Worm (Caenorhabditis elegans): ENCODE measurements around the gene F58A3.3.

ce11 chrX:10989286-10989685, 23.2 kb upstream of the F58A3.3 start:
- TF ChIP-seq nhr-11 (tag; optimal IDR thresholded peaks at IDR 0.05): no peak
- TF ChIP-seq snpc-4 (tag; optimal IDR thresholded peaks at IDR 0.05): no peak
- TF ChIP-seq R02D3.7 (tag; optimal IDR thresholded peaks at IDR 0.05): no peak
- TF ChIP-seq blmp-1 (tag; optimal IDR thresholded peaks at IDR 0.05; ENCODE audit: insufficient read depth): no peak
- TF ChIP-seq skn-1 (tag; optimal IDR thresholded peaks at IDR 0.05): no peak
- no peak for TF ChIP-seq unc-62 (GFP tag; optimal IDR thresholded peaks at IDR 0.05)
- TF ChIP-seq lin-13 (GFP tag; optimal IDR thresholded peaks at IDR 0.05): no peak
- no peak for TF ChIP-seq alr-1 (tag; optimal IDR thresholded peaks at IDR 0.05)
- no peak for TF ChIP-seq egl-27 (tag; optimal IDR thresholded peaks at IDR 0.05)
- no peak for TF ChIP-seq elt-3 (tag; optimal IDR thresholded peaks at IDR 0.05)
- TF ChIP-seq nhr-12 (tag; optimal IDR thresholded peaks at IDR 0.05): no peak
